Worm (Caenorhabditis elegans): ENCODE measurements around the gene cash-1.

Gene cash-1

DNA sequence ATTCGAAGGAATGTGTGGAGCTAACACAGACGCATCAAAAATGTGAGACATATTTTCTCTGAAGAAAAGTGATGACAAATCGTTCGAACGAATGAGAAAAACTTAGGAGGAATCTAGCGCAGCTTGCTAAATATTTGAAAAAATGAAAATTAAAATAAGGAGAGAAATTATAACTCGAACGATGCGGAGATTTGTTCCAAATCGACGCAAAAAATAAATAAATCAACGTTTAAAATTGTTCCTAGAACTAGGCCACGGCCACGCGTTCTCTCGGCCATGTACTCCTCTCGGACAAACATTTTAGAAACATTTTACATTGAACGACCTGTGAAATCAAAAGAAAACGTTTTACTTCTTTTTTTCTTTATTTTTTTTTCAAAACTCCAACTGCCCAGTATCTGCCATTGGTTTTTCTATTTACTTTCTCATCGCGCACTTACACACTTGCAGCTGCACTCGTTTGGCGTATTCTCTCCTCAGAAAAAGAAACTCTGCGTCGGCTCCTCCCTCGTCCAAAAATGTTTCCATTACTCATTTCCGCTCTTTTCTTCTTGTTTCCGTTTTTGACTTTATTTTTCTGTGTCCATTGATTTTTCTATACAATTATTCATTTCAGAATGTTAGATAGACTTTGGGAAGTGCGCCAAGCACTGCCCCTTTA lies 41.8 kb upstream of the cash-1 start, which contains the start of the genes gna-1 and B0024.13 (continued):
- no peak for TF ChIP-seq mdl-1 (tag; optimal IDR thresholded peaks at IDR 0.05)
- TF ChIP-seq fkh-4 (tag; optimal IDR thresholded peaks at IDR 0.05; ENCODE audit: borderline replicate concordance), result peak; percentile 87
- TF ChIP-seq ceh-63 (GFP tag; optimal IDR thresholded peaks at IDR 0.05), result no peak
- no peak for TF ChIP-seq ceh-8 (GFP tag; optimal IDR thresholded peaks at IDR 0.05)
- TF ChIP-seq hlh-4 (tag; optimal IDR thresholded peaks at IDR 0.05), result no peak
- no peak for TF ChIP-seq mab-9 (GFP tag; IDR thresholded peaks at IDR 0.05)

DNA sequence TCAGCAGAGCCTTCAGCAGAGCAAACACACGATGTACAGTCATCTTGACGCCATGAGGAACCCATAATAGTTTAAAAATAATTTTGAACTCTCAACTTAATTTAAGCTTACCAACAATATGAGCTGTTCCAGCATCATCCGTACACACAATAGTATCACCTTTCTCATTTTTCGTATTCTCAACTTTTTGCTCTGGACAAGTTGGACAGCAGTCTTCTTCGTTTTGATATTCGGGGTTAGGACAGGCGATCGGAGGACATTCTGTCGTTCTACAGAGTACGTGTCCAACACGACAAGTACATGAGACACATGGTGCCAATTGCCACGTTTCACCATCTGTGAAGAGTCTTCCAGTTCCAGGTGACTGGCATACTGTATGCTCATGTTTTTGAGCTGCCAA lies 38.5 kb upstream of the cash-1 start:
- no peak for TF ChIP-seq aly-2 (tag; optimal IDR thresholded peaks at IDR 0.05)
- TF ChIP-seq mep-1 (tag; optimal IDR thresholded peaks at IDR 0.05), result no peak
- TF ChIP-seq hpl-2 (GFP tag; optimal IDR thresholded peaks at IDR 0.05), result no peak
- TF ChIP-seq ceh-88 (GFP tag; IDR thresholded peaks at IDR 0.05), result no peak
- TF ChIP-seq sox-4 (tag; optimal IDR thresholded peaks at IDR 0.05), result no peak

DNA sequence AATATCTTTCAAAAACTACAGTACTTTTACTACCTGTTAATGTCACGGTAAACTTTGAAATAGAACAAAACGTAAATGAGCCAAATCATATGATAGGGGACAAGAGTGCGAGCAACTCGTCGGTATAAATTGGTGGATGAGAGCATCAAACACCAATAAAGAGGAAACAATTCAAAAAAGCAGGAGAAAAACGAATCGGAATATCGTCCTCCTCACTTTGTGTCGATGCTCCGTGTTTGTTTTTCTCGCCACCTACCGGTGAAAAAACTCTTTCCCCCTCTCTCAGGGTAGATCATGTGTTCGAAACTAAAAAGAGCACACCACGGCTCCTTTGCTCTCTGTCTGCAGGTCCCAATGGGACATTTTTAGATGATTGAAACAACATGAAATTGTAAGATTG lies 34.0 kb upstream of the cash-1 start:
- TF ChIP-seq lin-14 (GFP tag; optimal IDR thresholded peaks at IDR 0.05) (peak; percentile 16), isw-1 (GFP tag; IDR thresholded peaks at IDR 0.05) (no peak), lir-3 (tag; optimal IDR thresholded peaks at IDR 0.05; ENCODE audit: poor library complexity) (no peak), mef-2 (tag; optimal IDR thresholded peaks at IDR 0.05) (no peak), tbx-2 (tag; optimal IDR thresholded peaks at IDR 0.05) (peak; percentile 15), C16A3.4 (tag; optimal IDR thresholded peaks at IDR 0.05) (no peak), pag-3 (tag; optimal IDR thresholded peaks at IDR 0.05; ENCODE audit: borderline replicate concordance, insufficient read depth) (no peak), elt-2 (tag; optimal IDR thresholded peaks at IDR 0.05) (no peak), ceh-63 (GFP tag; optimal IDR thresholded peaks at IDR 0.05) (no peak), grh-1 (GFP tag; IDR thresholded peaks at IDR 0.05) (no peak)

DNA sequence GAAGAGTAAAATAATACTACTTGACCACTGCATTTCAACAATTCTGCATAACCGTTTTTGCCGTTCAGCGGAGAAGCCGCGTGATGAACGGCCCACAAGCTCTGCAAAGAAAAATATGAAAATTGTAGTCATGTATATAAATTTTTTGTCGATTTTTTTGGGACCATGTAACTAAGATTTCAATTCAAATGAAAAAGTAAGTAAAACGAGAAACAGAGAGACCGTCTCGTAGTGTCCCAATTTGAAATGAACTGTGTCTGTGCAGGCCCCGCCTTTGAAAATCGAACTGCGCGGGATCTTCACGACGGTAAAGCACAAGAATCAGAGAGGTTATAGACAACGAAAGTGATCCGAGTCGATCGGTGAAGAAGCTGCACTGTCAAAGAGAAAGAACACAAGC lies 30.0 kb upstream of the cash-1 start, which contains the start of gene crm-1:
crm-1 (minus strand) TSS at position 101 of the 400 bp plus-strand sequence.
- peak; percentile 9 for TF ChIP-seq nhr-77 (tag; optimal IDR thresholded peaks at IDR 0.05)
- no peak for TF ChIP-seq nhr-20 (tag; optimal IDR thresholded peaks at IDR 0.05)
- no peak for TF ChIP-seq dpl-1 (GFP tag; optimal IDR thresholded peaks at IDR 0.05)
- no peak for TF ChIP-seq unc-86 (tag; optimal IDR thresholded peaks at IDR 0.05)
- TF ChIP-seq hpl-2 (GFP tag; optimal IDR thresholded peaks at IDR 0.05), result no peak
- no peak for TF ChIP-seq snpc-4 (tag; optimal IDR thresholded peaks at IDR 0.05)
- no peak for TF ChIP-seq C04F5.9 (tag; optimal IDR thresholded peaks at IDR 0.05)
- no peak for TF ChIP-seq ztf-4 (tag; optimal IDR thresholded peaks at IDR 0.05)
- TF ChIP-seq efl-1 (optimal IDR thresholded peaks at IDR 0.05), result no peak
- TF ChIP-seq efl-1 (GFP tag; optimal IDR thresholded peaks at IDR 0.05 in 1 of 2), result no peak
- no peak for TF ChIP-seq zag-1 (tag; optimal IDR thresholded peaks at IDR 0.05)
- TF ChIP-seq lir-3 (tag; optimal IDR thresholded peaks at IDR 0.05; ENCODE audit: poor library complexity), result no peak
- peak; percentile 15 for TF ChIP-seq tbx-2 (tag; optimal IDR thresholded peaks at IDR 0.05)
- no peak for TF ChIP-seq nhr-28 (tag; optimal IDR thresholded peaks at IDR 0.05)
- TF ChIP-seq zip-4 (GFP tag; optimal IDR thresholded peaks at IDR 0.05), result no peak
- peak; percentile 1 for TF ChIP-seq lin-14 (GFP tag; optimal IDR thresholded peaks at IDR 0.05)

DNA sequence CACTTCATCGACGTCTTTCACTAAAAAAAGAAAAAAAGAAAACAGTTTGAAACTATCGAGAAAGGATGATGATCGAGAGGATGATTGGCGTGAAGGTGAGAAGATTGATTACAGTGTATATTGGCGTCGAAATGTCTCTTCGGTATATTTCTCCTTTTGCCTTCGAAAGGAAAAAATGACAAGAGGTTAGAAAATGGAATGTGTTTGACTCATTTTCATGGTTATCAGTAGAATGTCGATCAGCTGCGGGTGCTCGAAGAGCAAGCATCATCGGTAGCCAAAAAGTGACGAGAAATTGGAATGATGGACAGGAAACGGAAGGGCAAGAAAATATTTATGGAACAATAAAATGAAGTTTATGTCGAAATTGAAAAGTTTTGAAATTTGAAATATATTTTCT lies 28.2 kb upstream of the cash-1 start:
- TF ChIP-seq blmp-1 (tag; optimal IDR thresholded peaks at IDR 0.05) (peak; percentile 65), efl-1 (optimal IDR thresholded peaks at IDR 0.05) (no peak), efl-1 (GFP tag; optimal IDR thresholded peaks at IDR 0.05 in 1 of 2) (peak in 1 of 2 experiments; percentile 8), C16A3.4 (tag; optimal IDR thresholded peaks at IDR 0.05) (no peak)

All from whole organism, L1 larva.